Worm (Caenorhabditis elegans) whole organism, young adult: ENCODE data around the gene fbxa-78.

Experiments used
- Y79H2A.3 ChIP-seq: fragments of 200-800 bp; sonication (Bioruptor generic); conservative IDR thresholded peaks from 2 replicates; pipeline ENCODE4 v1.3.6; 2022; ENCODE audit warnings: missing genetic modification reagents, missing genetic modification characterization, missing compliant biosample characterization
- ama-1 ChIP-seq, 3 experiments: fragments of 150-350 bp in 1 of 3; sonication (generic microtip) in 2 of 3; optimal IDR thresholded peaks; 2 replicates each; lab custom pipeline; 2014 to 2018; ENCODE audit warnings: missing biosample characterization in 2 of 3, missing genetic modification characterization in 2 of 3, missing genetic modification reagents in 2 of 3
- atf-7 ChIP-seq: sonication (generic microtip); optimal IDR thresholded peaks from 2 replicates; lab custom pipeline; 2017; ENCODE audit warnings: mild to moderate bottlenecking, missing genetic modification characterization, missing compliant biosample characterization
- ceh-58 ChIP-seq: fragments of 200-800 bp; sonication (Bioruptor generic); IDR thresholded peaks from 2 replicates; pipeline ENCODE4 v1.3.6; 2022; ENCODE audit warnings: missing genetic modification characterization, missing compliant biosample characterization
- egl-18 ChIP-seq: fragments of 200-800 bp; sonication (Bioruptor generic); IDR thresholded peaks from 2 replicates; pipeline ENCODE4 v1.3.6; 2022; ENCODE audit warnings: missing genetic modification reagents, missing genetic modification characterization, missing compliant biosample characterization
- nfya-1 ChIP-seq: sonication (generic microtip); optimal IDR thresholded peaks from 2 replicates; lab custom pipeline; 2017; ENCODE audit warnings: antibody characterized with exemption, missing compliant biosample characterization, missing genetic modification characterization, borderline replicate concordance; ENCODE audit not compliant: insufficient read depth
- nhr-27 ChIP-seq: fragments of 200-800 bp; sonication (Bioruptor generic); optimal IDR thresholded peaks from 2 replicates; lab custom pipeline; 2018; ENCODE audit warnings: mild to moderate bottlenecking, missing genetic modification characterization, moderate library complexity, missing compliant biosample characterization
- nhr-90 ChIP-seq: sonication (generic microtip); optimal IDR thresholded peaks from 2 replicates; lab custom pipeline; 2016; ENCODE audit warnings: missing genotype, mild to moderate bottlenecking, missing genetic modification characterization, missing compliant biosample characterization
- pbrm-1 ChIP-seq: fragments of 200-800 bp; sonication (Bioruptor generic); IDR thresholded peaks from 2 replicates; pipeline ENCODE4 v1.3.6; 2022; ENCODE audit warnings: missing genetic modification reagents, missing genetic modification characterization, missing compliant biosample characterization
- snpc-1.1 ChIP-seq: sonication (generic microtip); optimal IDR thresholded peaks from 2 replicates; lab custom pipeline; 2017; ENCODE audit warnings: missing genetic modification characterization, mild to moderate bottlenecking, missing compliant biosample characterization, antibody characterized with exemption, moderate library complexity, missing genotype, missing genetic modification reagents; ENCODE audit not compliant: insufficient read depth
- unc-130 ChIP-seq: sonication (generic microtip); optimal IDR thresholded peaks from 2 replicates; lab custom pipeline; 2016; ENCODE audit warnings: missing genetic modification reagents, missing genetic modification characterization, missing compliant biosample characterization
- ztf-25 ChIP-seq: fragments of 200-800 bp; sonication (Bioruptor generic); IDR thresholded peaks from 2 replicates; pipeline ENCODE4 v1.3.6; 2022; ENCODE audit warnings: missing genetic modification reagents, missing genetic modification characterization, missing compliant biosample characterization

ce11 chrIII:1214121-1214673, 44.1 kb downstream of the fbxa-78 start:
- no peak for TF ChIP-seq nhr-90 (tag; lab: Kevin White, UChicago)
- TF ChIP-seq Y79H2A.3 (GFP tag; lab: Robert Waterston, UW), result no peak
- TF ChIP-seq egl-18 (GFP tag; lab: Robert Waterston, UW), result no peak
- peak; percentile 58 for TF ChIP-seq snpc-1.1 (tag; lab: Kevin White, UChicago)
- no peak for TF ChIP-seq atf-7
- no peak for TF ChIP-seq unc-130 (GFP tag; lab: Kevin White, UChicago)
- TF ChIP-seq nfya-1 (tag; lab: Kevin White, UChicago), result no peak
- no peak for TF ChIP-seq nhr-27 (tag; lab: Kevin White, UChicago)
- TF ChIP-seq ztf-25 (GFP tag; lab: Robert Waterston, UW), result no peak
- TF ChIP-seq ama-1 (optimal IDR thresholded peaks at IDR 0.05; lab: Kevin White, UChicago), result no peak
- TF ChIP-seq ama-1 (GFP tag; optimal IDR thresholded peaks at IDR 0.05; lab: Kevin White, UChicago), result no peak
- TF ChIP-seq pbrm-1 (GFP tag; lab: Robert Waterston, UW), result no peak
- TF ChIP-seq ceh-58 (GFP tag; lab: Robert Waterston, UW), result 0 out of 2 replicates have a peak, but pooled peaks have one; percentile 10
